Worm (Caenorhabditis elegans) whole organism, early embryonic: ENCODE measurements around the gene D2024.18.

ENCODE experiments used
- ama-1 ChIP-seq: fragments of 150-350 bp; optimal IDR thresholded peaks from 2 replicates; lab custom pipeline; 2014
- ceh-13 ChIP-seq: fragments of 200-800 bp; sonication (Bioruptor generic); optimal IDR thresholded peaks from 2 replicates; lab custom pipeline; 2018; ENCODE audit warnings: mild to moderate bottlenecking, missing genetic modification characterization, missing compliant biosample characterization
- ceh-36 ChIP-seq: sonication (generic microtip); optimal IDR thresholded peaks from 2 replicates; lab custom pipeline; 2016; ENCODE audit warnings: missing genetic modification characterization, inconsistent platforms, missing compliant biosample characterization
- ets-7 ChIP-seq: sonication (generic microtip); optimal IDR thresholded peaks from 2 replicates; lab custom pipeline; 2016; ENCODE audit warnings: missing genotype, missing genetic modification characterization, missing compliant biosample characterization
- hmbx-1 ChIP-seq: sonication (generic microtip); optimal IDR thresholded peaks from 2 replicates; lab custom pipeline; 2016; ENCODE audit warnings: mild to moderate bottlenecking, missing genetic modification characterization, missing compliant biosample characterization
- hmg-4 ChIP-seq: fragments of 200-800 bp; sonication (Bioruptor generic); optimal IDR thresholded peaks from 2 replicates; lab custom pipeline; 2018; ENCODE audit warnings: mild to moderate bottlenecking, missing genetic modification characterization, missing compliant biosample characterization
- hnd-1 ChIP-seq: sonication (generic microtip); optimal IDR thresholded peaks from 2 replicates; lab custom pipeline; 2016; ENCODE audit warnings: missing genetic modification characterization, missing compliant biosample characterization
- pes-1 ChIP-seq: fragments of 200-800 bp; sonication (Bioruptor generic); IDR thresholded peaks from 2 replicates; pipeline ENCODE4 v1.3.6; 2022; ENCODE audit warnings: missing genetic modification reagents, missing genetic modification characterization, missing compliant biosample characterization
- tbx-37 ChIP-seq: fragments of 200-800 bp; sonication (Bioruptor generic); conservative IDR thresholded peaks from 2 replicates; pipeline ENCODE4 v1.3.6; 2022; ENCODE audit warnings: missing genetic modification reagents, missing genetic modification characterization, missing compliant biosample characterization

- TF ChIP-seq ceh-36 (tag; lab: Kevin White, UChicago) (no peak), hmbx-1 (tag; lab: Kevin White, UChicago) (no peak), ama-1 (lab: Kevin White, UChicago) (no peak), tbx-37 (GFP tag; lab: Robert Waterston, UW) (no peak), hmg-4 (GFP tag; lab: Kevin White, UChicago) (no peak), pes-1 (GFP tag; lab: Robert Waterston, UW) (no peak), hnd-1 (tag; lab: Kevin White, UChicago) (no peak), ceh-13 (GFP tag; lab: Kevin White, UChicago) (no peak), ets-7 (tag; lab: Kevin White, UChicago) (no peak)
These were observed at the start of gene D2024.18 for ce11 chrIV:7250158-7250557.
